Fruit fly (Drosophila melanogaster) whole organism, embryonic: ENCODE results near the gene Hrb27C.
A peak's percentile ranks its signal among the peaks of the same experiment; 100 is the strongest.

ENCODE experiments used
- ATbp ChIP-seq: fragments of 200-800 bp; sonication (Bioruptor generic); optimal IDR thresholded peaks from 2 replicates; lab custom pipeline; 2017; ENCODE audit warnings: missing biosample characterization, mild to moderate bottlenecking, missing genetic modification characterization, missing genetic modification reagents
- Abd-B ChIP-seq: fragments of 200-800 bp; sonication (Bioruptor generic); optimal IDR thresholded peaks from 2 replicates; lab custom pipeline; 2018; ENCODE audit warnings: missing biosample characterization, mild to moderate bottlenecking, missing genetic modification characterization, moderate library complexity
- BtbVII ChIP-seq: fragments of 200-800 bp; sonication (Bioruptor generic); optimal IDR thresholded peaks from 3 replicates; lab custom pipeline; 2017; ENCODE audit warnings: missing biosample characterization, mild to moderate bottlenecking, missing genetic modification characterization
- CG11560 ChIP-seq: fragments of 200-800 bp; sonication (Bioruptor generic); IDR thresholded peaks from 3 replicates; pipeline ENCODE4 v1.3.6; 2022; ENCODE audit warnings: missing biosample characterization, missing genetic modification characterization
- CG12659 ChIP-seq: fragments of 200-800 bp; sonication (Bioruptor generic); optimal IDR thresholded peaks from 3 replicates; lab custom pipeline; 2017; ENCODE audit warnings: mild to moderate bottlenecking, missing biosample characterization, missing genetic modification reagents, missing genetic modification characterization
- CG13624 ChIP-seq: fragments of 200-800 bp; sonication (Bioruptor generic); optimal IDR thresholded peaks from 2 replicates; lab custom pipeline; 2016; ENCODE audit warnings: missing biosample characterization, missing genetic modification characterization
- CG13775 ChIP-seq: fragments of 200-800 bp; sonication (Bioruptor generic); optimal IDR thresholded peaks from 3 replicates; lab custom pipeline; 2017; ENCODE audit warnings: missing biosample characterization, mild to moderate bottlenecking, missing genetic modification characterization
- CG14965 ChIP-seq: fragments of 200-800 bp; sonication (Bioruptor generic); optimal IDR thresholded peaks from 2 replicates; lab custom pipeline; 2016; ENCODE audit warnings: missing biosample characterization, missing genetic modification characterization, borderline replicate concordance
- CG15269 ChIP-seq: fragments of 200-800 bp; sonication (Bioruptor generic); optimal IDR thresholded peaks from 2 replicates; lab custom pipeline; 2018; ENCODE audit warnings: missing biosample characterization, mild to moderate bottlenecking, missing genetic modification characterization, moderate library complexity
- CG1602 ChIP-seq: fragments of 200-800 bp; sonication (Bioruptor generic); optimal IDR thresholded peaks from 3 replicates; lab custom pipeline; 2016; ENCODE audit warnings: missing biosample characterization, missing genetic modification characterization
- CG18764 ChIP-seq: fragments of 200-800 bp; sonication (Bioruptor generic); optimal IDR thresholded peaks from 3 replicates; lab custom pipeline; 2016; ENCODE audit warnings: missing biosample characterization, missing genetic modification characterization
- CG2889 ChIP-seq: fragments of 200-800 bp; sonication (Bioruptor generic); IDR thresholded peaks from 3 replicates; pipeline ENCODE4 v1.3.6; 2022; ENCODE audit warnings: missing biosample characterization, missing genetic modification characterization
- CG4820 ChIP-seq: fragments of 200-800 bp; sonication (Bioruptor generic); optimal IDR thresholded peaks from 3 replicates; lab custom pipeline; 2016; ENCODE audit warnings: missing biosample characterization, missing genetic modification characterization
- CG6654 ChIP-seq: fragments of 200-800 bp; sonication (Bioruptor generic); optimal IDR thresholded peaks from 2 replicates; lab custom pipeline; 2017; ENCODE audit warnings: missing biosample characterization, mild to moderate bottlenecking, missing genetic modification characterization
- CG7556 ChIP-seq: fragments of 200-800 bp; sonication (Bioruptor generic); optimal IDR thresholded peaks from 2 replicates; lab custom pipeline; 2017; ENCODE audit warnings: missing biosample characterization, mild to moderate bottlenecking, missing genetic modification characterization
- CG9215 ChIP-seq: fragments of 200-800 bp; sonication (Bioruptor generic); IDR thresholded peaks from 2 replicates; pipeline ENCODE4 v1.3.6; 2022; ENCODE audit warnings: missing biosample characterization, missing genetic modification characterization
- CG9609 ChIP-seq: fragments of 200-800 bp; sonication (Bioruptor generic); optimal IDR thresholded peaks from 3 replicates; lab custom pipeline; 2016; ENCODE audit warnings: missing biosample characterization, missing genetic modification characterization
- CG9932 ChIP-seq: fragments of 200-800 bp; sonication (Bioruptor generic); IDR thresholded peaks from 2 replicates; pipeline ENCODE4 v1.3.6; 2022; ENCODE audit warnings: missing biosample characterization, missing genetic modification characterization
- Camta ChIP-seq: fragments of 200-800 bp; sonication (Bioruptor generic); optimal IDR thresholded peaks from 2 replicates; lab custom pipeline; 2016; ENCODE audit warnings: missing biosample characterization, missing genetic modification characterization
- CoRest ChIP-seq: fragments of 200-800 bp; sonication (Bioruptor generic); optimal IDR thresholded peaks from 3 replicates; lab custom pipeline; 2018; ENCODE audit warnings: missing biosample characterization, mild to moderate bottlenecking, missing genetic modification characterization, moderate library complexity
- Dip2 ChIP-seq: fragments of 200-800 bp; sonication (Bioruptor generic); IDR thresholded peaks from 2 replicates; pipeline ENCODE4 v1.3.6; 2022; ENCODE audit warnings: missing biosample characterization, missing genetic modification characterization
- Fer3 ChIP-seq: fragments of 200-800 bp; sonication (Bioruptor generic); optimal IDR thresholded peaks from 2 replicates; lab custom pipeline; 2018; ENCODE audit warnings: missing biosample characterization, mild to moderate bottlenecking, missing genetic modification characterization, moderate library complexity
- Gsc ChIP-seq: fragments of 200-800 bp; sonication (Bioruptor generic); IDR thresholded peaks from 2 replicates; pipeline ENCODE4 v1.3.6; 2022; ENCODE audit warnings: missing biosample characterization, missing genetic modification characterization
- HLH3B ChIP-seq: fragments of 200-800 bp; sonication (Bioruptor generic); IDR thresholded peaks from 2 replicates; pipeline ENCODE4 v1.3.6; 2022; ENCODE audit warnings: missing biosample characterization, missing genetic modification characterization
- Hr51 ChIP-seq, 2 experiments: fragments of 200-800 bp; sonication (Bioruptor generic); optimal IDR thresholded peaks; 2 replicates in 1 of 2; 3 replicates in 1 of 2; lab custom pipeline; 2016 to 2018; ENCODE audit warnings: missing biosample characterization in 2 of 2, missing genetic modification characterization in 2 of 2, mild to moderate bottlenecking in 1 of 2, moderate library complexity in 1 of 2
- Hr78 ChIP-seq, 2 experiments: fragments of 200-800 bp in 1 of 2; fragments of >200 bp in 1 of 2; sonication (Bioruptor generic) in 1 of 2; optimal IDR thresholded peaks; 2 replicates each; lab custom pipeline; 2017 to 2019; ENCODE audit warnings: missing biosample characterization in 2 of 2, missing genetic modification characterization in 2 of 2, mild to moderate bottlenecking in 1 of 2, moderate library complexity in 1 of 2
- Lpt ChIP-seq: fragments of >200 bp; optimal IDR thresholded peaks from 2 replicates; lab custom pipeline; 2018; ENCODE audit warnings: missing biosample characterization, missing genetic modification characterization
- Myb ChIP-seq: fragments of 200-800 bp; sonication (Bioruptor generic); optimal IDR thresholded peaks from 2 replicates; lab custom pipeline; 2016; ENCODE audit warnings: missing biosample characterization, missing genetic modification characterization
- Nf-YC ChIP-seq: fragments of 200-800 bp; optimal IDR thresholded peaks from 3 replicates; lab custom pipeline; 2019; ENCODE audit warnings: missing biosample characterization, mild to moderate bottlenecking, missing genetic modification characterization, moderate library complexity
- Oli ChIP-seq: fragments of 200-800 bp; sonication (Bioruptor generic); optimal IDR thresholded peaks from 2 replicates; lab custom pipeline; 2018; ENCODE audit warnings: missing biosample characterization, mild to moderate bottlenecking, missing genetic modification characterization, moderate library complexity
- Sin3A ChIP-seq: fragments of >200 bp; optimal IDR thresholded peaks from 2 replicates; lab custom pipeline; 2018
- Usf ChIP-seq: fragments of 200-800 bp; sonication (Bioruptor generic); optimal IDR thresholded peaks from 2 replicates; lab custom pipeline; 2017; ENCODE audit warnings: missing genotype, missing biosample characterization, missing genetic modification characterization
- aop ChIP-seq: fragments of 200-800 bp; sonication (Bioruptor generic); IDR thresholded peaks from 2 replicates; pipeline ENCODE4 v1.3.6; 2022; ENCODE audit warnings: missing biosample characterization, missing genetic modification characterization
- ato ChIP-seq: fragments of 200-800 bp; sonication (Bioruptor generic); IDR thresholded peaks from 2 replicates; pipeline ENCODE4 v1.3.6; 2022; ENCODE audit warnings: missing biosample characterization, missing genetic modification characterization; ENCODE audit not compliant: partially characterized antibody
- cato ChIP-seq: fragments of 200-800 bp; sonication (Bioruptor generic); optimal IDR thresholded peaks from 2 replicates; lab custom pipeline; 2016; ENCODE audit warnings: missing biosample characterization, missing genetic modification characterization, borderline replicate concordance
- chn ChIP-seq: fragments of 200-800 bp; sonication (Bioruptor generic); optimal IDR thresholded peaks from 2 replicates; lab custom pipeline; 2016; ENCODE audit warnings: missing biosample characterization, missing genetic modification characterization
- emc ChIP-seq: fragments of 200-800 bp; sonication (Bioruptor generic); optimal IDR thresholded peaks from 2 replicates; lab custom pipeline; 2016; ENCODE audit warnings: missing biosample characterization, missing genetic modification characterization
- eve ChIP-seq, 2 experiments: fragments of >200 bp; optimal IDR thresholded peaks; 2 replicates each; lab custom pipeline; 2017; ENCODE audit warnings: missing biosample characterization in 2 of 2, missing genetic modification characterization in 2 of 2
- gcm ChIP-seq: fragments of 200-800 bp; sonication (Bioruptor generic); optimal IDR thresholded peaks from 2 replicates; lab custom pipeline; 2019; ENCODE audit warnings: missing biosample characterization, mild to moderate bottlenecking, missing genetic modification characterization, moderate library complexity
- kni ChIP-seq: fragments of 200-800 bp; sonication (Bioruptor generic); optimal IDR thresholded peaks from 3 replicates; lab custom pipeline; 2017; ENCODE audit warnings: mild to moderate bottlenecking, missing biosample characterization, missing genetic modification reagents, missing genetic modification characterization
- mam ChIP-seq: fragments of 200-800 bp; sonication (Bioruptor generic); optimal IDR thresholded peaks from 3 replicates; lab custom pipeline; 2016; ENCODE audit warnings: missing biosample characterization, missing genetic modification characterization
- p53 ChIP-seq: fragments of 200-800 bp; sonication (Bioruptor generic); optimal IDR thresholded peaks from 2 replicates; lab custom pipeline; 2016; ENCODE audit warnings: missing biosample characterization, missing genetic modification characterization
- pum ChIP-seq: fragments of 200-800 bp; sonication (Bioruptor generic); optimal IDR thresholded peaks from 2 replicates; lab custom pipeline; 2016; ENCODE audit warnings: missing biosample characterization, missing genetic modification characterization
- slbo ChIP-seq: fragments of 200-800 bp; sonication (Bioruptor generic); IDR thresholded peaks from 2 replicates; pipeline ENCODE4 v1.3.6; 2022; ENCODE audit warnings: missing biosample characterization, missing genetic modification characterization
- sna ChIP-seq: fragments of 200-800 bp; sonication (Bioruptor generic); IDR thresholded peaks from 2 replicates; pipeline ENCODE4 v1.3.6; 2022; ENCODE audit warnings: missing biosample characterization, missing genetic modification characterization; ENCODE audit not compliant: partially characterized antibody
- so ChIP-seq: fragments of 200-800 bp; sonication (Bioruptor generic); IDR thresholded peaks from 3 replicates; pipeline ENCODE4 v1.3.6; 2022; ENCODE audit warnings: missing biosample characterization, missing genetic modification characterization
- tgo ChIP-seq: fragments of 200-800 bp; sonication (Bioruptor generic); IDR thresholded peaks from 3 replicates; pipeline ENCODE4 v1.3.6; 2022; ENCODE audit warnings: missing biosample characterization, missing genetic modification characterization
- tx ChIP-seq: fragments of 200-800 bp; sonication (Bioruptor generic); optimal IDR thresholded peaks from 2 replicates; lab custom pipeline; 2016; ENCODE audit warnings: missing biosample characterization, missing genetic modification characterization
- unc-4 ChIP-seq: fragments of 200-800 bp; sonication (Bioruptor generic); IDR thresholded peaks from 2 replicates; pipeline ENCODE4 v1.3.6; 2022; ENCODE audit warnings: missing biosample characterization, missing genetic modification characterization; ENCODE audit not compliant: partially characterized antibody
- unpg ChIP-seq: fragments of 200-800 bp; sonication (Bioruptor generic); optimal IDR thresholded peaks from 3 replicates; lab custom pipeline; 2018; ENCODE audit warnings: missing biosample characterization, mild to moderate bottlenecking, missing genetic modification characterization, moderate library complexity

The Hrb27C gene

dm6 chr2L:6968013-6968517, 47.6 kb downstream of the Hrb27C start (continued):
- TF ChIP-seq BtbVII (GFP tag; lab: Kevin White, UChicago) (peak; percentile 24), CG13624 (GFP tag; lab: Kevin White, UChicago) (peak; percentile 88), CG11560 (no peak), CG7556 (GFP tag; lab: Kevin White, UChicago) (peak; percentile 8), Hr78 (GFP tag; optimal IDR thresholded peaks at IDR 0.05; lab: Kevin White, UChicago) (no peak), Nf-YC (peak; percentile 15), CG6654 (no peak), CG18764 (GFP tag; lab: Kevin White, UChicago) (no peak), Sin3A (no peak), Dip2 (GFP tag; lab: Robert Waterston, UW) (no peak), CG9932 (peak; percentile 59), kni (GFP tag; lab: Kevin White, UChicago) (no peak), gcm (GFP tag; lab: Kevin White, UChicago) (peak; percentile 34), Myb (GFP tag; lab: Kevin White, UChicago) (peak; percentile 23), cato (GFP tag; lab: Kevin White, UChicago) (no peak), ATbp (peak; percentile 10), CG12659 (peak; percentile 24), emc (GFP tag; lab: Kevin White, UChicago) (no peak), unpg (peak; percentile 64), CG9215 (GFP tag; lab: Robert Waterston, UW) (no peak; the same call in 1 of the 2 replicates), mam (GFP tag; lab: Kevin White, UChicago) (peak; percentile 43), CG14965 (GFP tag; lab: Kevin White, UChicago) (no peak), p53 (peak; percentile 13), so (GFP tag; lab: Robert Waterston, UW) (0 out of 3 replicates have a peak, but pooled peaks have one; percentile 37), sna (GFP tag; lab: Robert Waterston, UW) (peak; percentile 91), CG2889 (peak; percentile 93), Lpt (GFP tag; lab: Kevin White, UChicago) (no peak), chn (peak; percentile 43), CoRest (peak; percentile 5), ato (peak; percentile 55), CG13775 (peak; percentile 54), CG9609 (GFP tag; lab: Kevin White, UChicago) (no peak), Camta (GFP tag; lab: Kevin White, UChicago) (peak; percentile 47), eve (GFP tag; optimal IDR thresholded peaks at IDR 0.05; lab: Kevin White, UChicago) (no peak), Fer3 (peak; percentile 29), tx (GFP tag; lab: Kevin White, UChicago) (peak; percentile 32), slbo (peak; percentile 54), pum (GFP tag; lab: Kevin White, UChicago) (peak; percentile 1), Hr51 (GFP tag; optimal IDR thresholded peaks at IDR 0.05; lab: Kevin White, UChicago) (peak in 1 of 2 experiments; percentile 36), unc-4 (GFP tag; lab: Robert Waterston, UW) (peak; percentile 70), aop (GFP tag; lab: Robert Waterston, UW) (no peak), Gsc (GFP tag; lab: Robert Waterston, UW) (no peak), Oli (peak; percentile 27), tgo (GFP tag; lab: Robert Waterston, UW) (peak; percentile 31; the same call in 1 of the 3 replicates), Abd-B (GFP tag; lab: Kevin White, UChicago) (no peak), CG15269 (tag; lab: Kevin White, UChicago) (peak; percentile 41), CG4820 (GFP tag; lab: Kevin White, UChicago) (peak; percentile 26), CG1602 (GFP tag; lab: Kevin White, UChicago) (no peak), Usf (no peak), HLH3B (GFP tag; lab: Robert Waterston, UW) (peak; percentile 27; the same call in 1 of the 2 replicates)
